Worm (Caenorhabditis elegans): ENCODE data around the gene fbxa-115.

DNA sequence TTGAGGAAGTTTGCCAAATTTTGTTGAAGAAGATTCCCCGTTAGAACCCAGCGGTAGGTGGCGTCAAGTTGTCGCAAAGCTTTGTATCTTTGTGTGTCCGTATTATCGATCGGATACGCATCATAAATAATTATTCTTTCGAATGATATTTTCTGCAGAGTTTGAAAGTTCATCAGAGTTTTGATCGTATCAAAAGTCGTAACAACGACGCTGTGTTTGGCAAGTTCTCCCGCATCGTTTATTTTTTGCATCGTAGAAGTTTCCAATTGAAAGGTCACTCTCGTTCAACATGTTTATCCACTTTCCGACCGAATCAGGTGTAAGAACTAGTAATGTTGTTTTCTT, 28.9 kb downstream of the fbxa-115 start:
- no peak for TF ChIP-seq elt-1 (tag; optimal IDR thresholded peaks at IDR 0.05; ENCODE audit: borderline replicate concordance, insufficient read depth)
- TF ChIP-seq lsy-2 (tag; optimal IDR thresholded peaks at IDR 0.05): no peak
- no peak for TF ChIP-seq ztf-11 (tag; optimal IDR thresholded peaks at IDR 0.05)
- TF ChIP-seq unc-62 (GFP tag; optimal IDR thresholded peaks at IDR 0.05): no peak
- no peak for TF ChIP-seq unc-39 (tag; optimal IDR thresholded peaks at IDR 0.05)
- no peak for TF ChIP-seq elt-3 (tag; optimal IDR thresholded peaks at IDR 0.05)
- no peak for TF ChIP-seq lin-13 (tag; optimal IDR thresholded peaks at IDR 0.05)
- TF ChIP-seq pha-4 (tag; optimal IDR thresholded peaks at IDR 0.05): no peak
- no peak for TF ChIP-seq nhr-237 (tag; optimal IDR thresholded peaks at IDR 0.05)
- no peak for TF ChIP-seq ceh-83 (GFP tag; optimal IDR thresholded peaks at IDR 0.05)
- TF ChIP-seq snpc-4 (tag; optimal IDR thresholded peaks at IDR 0.05): no peak
- TF ChIP-seq zip-8 (tag; optimal IDR thresholded peaks at IDR 0.05): no peak
- TF ChIP-seq nhr-76 (tag; optimal IDR thresholded peaks at IDR 0.05): no peak

Measured in whole organism, mixed stage, embryonic.